Worm (Caenorhabditis elegans) whole organism, early embryonic: ENCODE results near the gene F42A10.9.

Source experiments
- F13C5.2 ChIP-seq: sonication (generic microtip); optimal IDR thresholded peaks from 2 replicates; lab custom pipeline; 2017; ENCODE audit warnings: mild to moderate bottlenecking, missing genetic modification characterization, inconsistent platforms, missing compliant biosample characterization
- ama-1 ChIP-seq: fragments of 150-350 bp; optimal IDR thresholded peaks from 2 replicates; lab custom pipeline; 2014
- pes-1 ChIP-seq: fragments of 200-800 bp; sonication (Bioruptor generic); IDR thresholded peaks from 2 replicates; pipeline ENCODE4 v1.3.6; 2022; ENCODE audit warnings: missing genetic modification reagents, missing genetic modification characterization, missing compliant biosample characterization
- tbx-11 ChIP-seq: fragments of 200-800 bp; sonication (Bioruptor generic); IDR thresholded peaks from 2 replicates; pipeline ENCODE4 v1.3.6; 2022; ENCODE audit warnings: missing genetic modification characterization, missing compliant biosample characterization

ce11 chrIII:6166634-6167033 lies 2.3 kb downstream of the F42A10.9 start:
- no peak for TF ChIP-seq pes-1 (GFP tag; lab: Robert Waterston, UW)
- TF ChIP-seq F13C5.2 (tag; lab: Kevin White, UChicago): no peak
- no peak for TF ChIP-seq ama-1
- no peak for TF ChIP-seq tbx-11 (GFP tag; lab: Robert Waterston, UW)
